Fruit fly (Drosophila melanogaster): ENCODE results near the gene CG9705.

Gene CG9705

dm6 chr3L:16741660-16742059 lies 38.2 kb upstream of the CG9705 start:
- TF ChIP-seq bowl (GFP tag; IDR thresholded peaks at IDR 0.05): no peak
- TF ChIP-seq gce (GFP tag; IDR thresholded peaks at IDR 0.05): no peak
- TF ChIP-seq CG1233 (GFP tag; optimal IDR thresholded peaks at IDR 0.05): no peak
- TF ChIP-seq MTF-1 (GFP tag; optimal IDR thresholded peaks at IDR 0.05; ENCODE audit: borderline replicate concordance): no peak
- no peak for TF ChIP-seq dmrt11E (tag; optimal IDR thresholded peaks at IDR 0.05)
- TF ChIP-seq MESR4 (GFP tag; optimal IDR thresholded peaks at IDR 0.05): no peak
- TF ChIP-seq run (tag; optimal IDR thresholded peaks at IDR 0.05): no peak
- TF ChIP-seq CTCF (GFP tag; optimal IDR thresholded peaks at IDR 0.05): peak; percentile 54
- TF ChIP-seq CG9437 (GFP tag; optimal IDR thresholded peaks at IDR 0.05): no peak
- TF ChIP-seq pho (GFP tag; optimal IDR thresholded peaks at IDR 0.05): no peak
- no peak for TF ChIP-seq Hand (GFP tag; optimal IDR thresholded peaks at IDR 0.05)
- no peak for TF ChIP-seq tgo (GFP tag; IDR thresholded peaks at IDR 0.05)
- peak; percentile 51 for TF ChIP-seq pita (GFP tag; optimal IDR thresholded peaks at IDR 0.05)
- peak; percentile 41 for TF ChIP-seq stwl (tag; optimal IDR thresholded peaks at IDR 0.05)
- TF ChIP-seq Nf-YC (tag; optimal IDR thresholded peaks at IDR 0.05): no peak
- no peak for TF ChIP-seq sna (GFP tag; IDR thresholded peaks at IDR 0.05; ENCODE audit: partially characterized antibody)
- TF ChIP-seq HLH3B (GFP tag; IDR thresholded peaks at IDR 0.05): no peak
- TF ChIP-seq Drgx (GFP tag; IDR thresholded peaks at IDR 0.05): no peak
- TF ChIP-seq Ptx1 (GFP tag; IDR thresholded peaks at IDR 0.05): no peak
- TF ChIP-seq dm (GFP tag; optimal IDR thresholded peaks at IDR 0.05): no peak
- TF ChIP-seq CG17328 (GFP tag; IDR thresholded peaks at IDR 0.05): no peak

DNA sequence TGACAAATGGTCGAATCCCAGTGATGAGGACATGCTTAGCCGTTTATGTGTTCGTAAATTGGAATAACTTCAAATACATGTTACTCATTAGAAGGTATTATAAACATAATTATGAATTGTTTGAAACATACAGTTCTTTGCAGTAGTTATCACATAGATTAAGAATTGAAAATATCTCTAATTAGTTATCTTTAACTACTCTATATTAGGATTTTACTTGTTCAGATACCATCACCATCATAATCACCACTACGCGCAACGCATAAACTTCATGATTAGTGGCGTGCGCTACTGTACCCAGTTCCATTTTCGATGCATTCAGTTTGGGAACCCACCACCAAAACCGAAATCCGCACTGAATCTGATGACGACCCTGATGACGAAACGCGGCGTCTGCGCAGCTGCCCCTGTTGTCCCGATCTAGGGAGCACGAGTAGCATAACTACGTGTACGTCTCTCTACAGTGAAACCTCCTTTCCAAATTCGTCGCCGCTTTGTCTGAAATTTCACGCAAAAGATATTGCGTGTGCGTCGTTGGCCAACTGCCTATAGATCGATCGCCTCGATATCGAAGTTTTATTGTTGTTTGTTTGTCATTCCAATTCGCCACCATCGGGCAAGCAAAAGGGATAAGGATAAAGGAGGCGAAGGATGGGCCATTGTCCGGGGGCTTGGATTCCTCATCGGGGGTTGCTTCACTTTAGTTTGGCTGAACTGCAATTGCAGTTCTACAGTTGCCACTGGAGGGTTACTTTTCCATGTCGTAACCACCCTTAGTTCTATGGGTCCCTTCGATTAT lies 35.8 kb upstream of the CG9705 start:
- TF ChIP-seq Spps (tag; optimal IDR thresholded peaks at IDR 0.05) (peak; percentile 32), Blimp-1 (GFP tag; optimal IDR thresholded peaks at IDR 0.05) (peak; percentile 51), shn (GFP tag; optimal IDR thresholded peaks at IDR 0.05) (no peak), slp2 (GFP tag; optimal IDR thresholded peaks at IDR 0.05) (no peak), CG10979 (tag; optimal IDR thresholded peaks at IDR 0.05) (peak; percentile 79), chif (GFP tag; optimal IDR thresholded peaks at IDR 0.05) (peak in 1 of 2 experiments; percentile 1), CG31441 (GFP tag; IDR thresholded peaks at IDR 0.05) (peak; percentile 46; the same call in 1 of the 2 replicates), CG4820 (GFP tag; optimal IDR thresholded peaks at IDR 0.05) (peak; percentile 99), bsh (GFP tag; optimal IDR thresholded peaks at IDR 0.05) (peak in 1 of 2 experiments; percentile 19), dmrt11E (tag; optimal IDR thresholded peaks at IDR 0.05) (peak; percentile 64), gem (tag; optimal IDR thresholded peaks at IDR 0.05) (peak; percentile 26), trem (tag; optimal IDR thresholded peaks at IDR 0.05) (peak; percentile 42), eve (GFP tag; optimal IDR thresholded peaks at IDR 0.05) (peak in 1 of 2 experiments; percentile 32), CG33557 (GFP tag; optimal IDR thresholded peaks at IDR 0.05) (peak; percentile 13), lbe (GFP tag; optimal IDR thresholded peaks at IDR 0.05) (no peak), HLHmδ (GFP tag; optimal IDR thresholded peaks at IDR 0.05) (peak; percentile 56), kni (GFP tag; optimal IDR thresholded peaks at IDR 0.05) (peak; percentile 27), CG17829 (tag; optimal IDR thresholded peaks at IDR 0.05) (peak; percentile 74), Six4 (GFP tag; optimal IDR thresholded peaks at IDR 0.05) (peak; percentile 13), CG2199 (GFP tag; IDR thresholded peaks at IDR 0.05) (peak; percentile 59; the same call in 1 of the 3 replicates), phol (tag; optimal IDR thresholded peaks at IDR 0.05) (peak; percentile 61), psq (GFP tag; optimal IDR thresholded peaks at IDR 0.05) (no peak), lola (GFP tag; optimal IDR thresholded peaks at IDR 0.05) (peak in 1 of 3 experiments; percentile 62), hth (optimal IDR thresholded peaks at IDR 0.05) (peak; percentile 58), Med (GFP tag) (peak; percentile 50), D19A (tag; optimal IDR thresholded peaks at IDR 0.05) (peak; percentile 51), CG17361 (GFP tag; IDR thresholded peaks at IDR 0.05) (0 out of 3 replicates have a peak, but pooled peaks have one; percentile 37), sisA (GFP tag; IDR thresholded peaks at IDR 0.05) (no peak), CG15696 (tag; optimal IDR thresholded peaks at IDR 0.05) (peak; percentile 76)

All from whole organism, embryonic.